Fruit fly (Drosophila melanogaster) whole organism, embryonic: Measurements from ENCODE around the gene CG31454.

Experiments
- ATbp ChIP-seq: fragments of 200-800 bp; sonication (Bioruptor generic); optimal IDR thresholded peaks from 2 replicates; lab custom pipeline; 2017; ENCODE audit warnings: missing biosample characterization, mild to moderate bottlenecking, missing genetic modification characterization, missing genetic modification reagents
- CG11456 ChIP-seq: fragments of 200-800 bp; sonication (Bioruptor generic); IDR thresholded peaks from 3 replicates; pipeline ENCODE4 v1.3.6; 2022; ENCODE audit warnings: missing biosample characterization, missing genetic modification characterization
- CG12219 ChIP-seq: fragments of 200-800 bp; sonication (Bioruptor generic); optimal IDR thresholded peaks from 3 replicates; lab custom pipeline; 2018; ENCODE audit warnings: missing biosample characterization, mild to moderate bottlenecking, missing genetic modification characterization
- CG14965 ChIP-seq: fragments of 200-800 bp; sonication (Bioruptor generic); optimal IDR thresholded peaks from 2 replicates; lab custom pipeline; 2016; ENCODE audit warnings: missing biosample characterization, missing genetic modification characterization, borderline replicate concordance
- CG15696 ChIP-seq: fragments of 200-800 bp; sonication (Bioruptor generic); optimal IDR thresholded peaks from 2 replicates; lab custom pipeline; 2019; ENCODE audit warnings: missing biosample characterization, mild to moderate bottlenecking, missing genetic modification characterization, moderate library complexity
- CG17385 ChIP-seq: fragments of 200-800 bp; sonication (Bioruptor generic); optimal IDR thresholded peaks from 3 replicates; lab custom pipeline; 2018; ENCODE audit warnings: missing biosample characterization, mild to moderate bottlenecking, missing genetic modification characterization
- CG18011 ChIP-seq: fragments of 200-800 bp; sonication (Bioruptor generic); optimal IDR thresholded peaks from 2 replicates; lab custom pipeline; 2017; ENCODE audit warnings: missing biosample characterization, missing genetic modification characterization, mild to moderate bottlenecking, moderate library complexity, missing genotype
- CG30020 ChIP-seq: fragments of 200-800 bp; optimal IDR thresholded peaks from 2 replicates; lab custom pipeline; 2019; ENCODE audit warnings: missing biosample characterization, mild to moderate bottlenecking, missing genetic modification characterization, moderate library complexity
- CG3847 ChIP-seq: fragments of 200-800 bp; sonication (Bioruptor generic); IDR thresholded peaks from 2 replicates; pipeline ENCODE4 v1.3.6; 2022; ENCODE audit warnings: missing biosample characterization, missing genetic modification characterization
- CG4404 ChIP-seq: fragments of 200-800 bp; sonication (Bioruptor generic); IDR thresholded peaks from 2 replicates; pipeline ENCODE4 v1.3.6; 2022; ENCODE audit warnings: missing biosample characterization, missing genetic modification characterization
- CG7357 ChIP-seq: fragments of 200-800 bp; sonication (Bioruptor generic); IDR thresholded peaks from 3 replicates; pipeline ENCODE4 v1.3.6; 2022; ENCODE audit warnings: missing biosample characterization, missing genetic modification characterization
- CG7745 ChIP-seq: fragments of 200-800 bp; sonication (Bioruptor generic); optimal IDR thresholded peaks from 2 replicates; lab custom pipeline; 2018; ENCODE audit warnings: missing biosample characterization, mild to moderate bottlenecking, missing genetic modification characterization, moderate library complexity
- CG7786 ChIP-seq: fragments of 200-800 bp; sonication (Bioruptor generic); optimal IDR thresholded peaks from 2 replicates; lab custom pipeline; 2016; ENCODE audit warnings: missing biosample characterization, missing genetic modification characterization
- CG8359 ChIP-seq: fragments of 200-800 bp; sonication (Bioruptor generic); optimal IDR thresholded peaks from 2 replicates; lab custom pipeline; 2017; ENCODE audit warnings: missing biosample characterization, mild to moderate bottlenecking, missing genetic modification characterization, borderline replicate concordance
- CG8924 ChIP-seq: fragments of 200-800 bp; optimal IDR thresholded peaks from 3 replicates; lab custom pipeline; 2019; ENCODE audit warnings: missing biosample characterization, mild to moderate bottlenecking, missing genetic modification characterization, moderate library complexity
- CG8944 ChIP-seq: fragments of 200-800 bp; sonication (Bioruptor generic); optimal IDR thresholded peaks from 3 replicates; lab custom pipeline; 2016; ENCODE audit warnings: missing biosample characterization, missing genetic modification characterization
- E2f2 ChIP-seq: fragments of 200-800 bp; sonication (Bioruptor generic); IDR thresholded peaks from 2 replicates; pipeline ENCODE4 v1.3.6; 2022; ENCODE audit warnings: missing biosample characterization, missing genetic modification characterization
- GATAe ChIP-seq: fragments of 200-800 bp; sonication (Bioruptor generic); conservative IDR thresholded peaks from 2 replicates; pipeline ENCODE4 v1.3.6; 2022; ENCODE audit warnings: missing biosample characterization, missing genetic modification characterization
- Gsc ChIP-seq: fragments of 200-800 bp; sonication (Bioruptor generic); IDR thresholded peaks from 2 replicates; pipeline ENCODE4 v1.3.6; 2022; ENCODE audit warnings: missing biosample characterization, missing genetic modification characterization
- H15 ChIP-seq: fragments of 200-800 bp; sonication (Bioruptor generic); IDR thresholded peaks from 3 replicates; pipeline ENCODE4 v1.3.6; 2022; ENCODE audit warnings: missing biosample characterization, missing genetic modification characterization
- HLH4C ChIP-seq: fragments of 200-800 bp; sonication (Bioruptor generic); IDR thresholded peaks from 3 replicates; pipeline ENCODE4 v1.3.6; 2022; ENCODE audit warnings: missing biosample characterization, missing genetic modification characterization; ENCODE audit not compliant: partially characterized antibody
- Hr51 ChIP-seq, 2 experiments: fragments of 200-800 bp; sonication (Bioruptor generic); optimal IDR thresholded peaks; 2 replicates in 1 of 2; 3 replicates in 1 of 2; lab custom pipeline; 2016 to 2018; ENCODE audit warnings: missing biosample characterization in 2 of 2, missing genetic modification characterization in 2 of 2, mild to moderate bottlenecking in 1 of 2, moderate library complexity in 1 of 2
- Lhr ChIP-seq: fragments of 200-800 bp; sonication (Bioruptor generic); optimal IDR thresholded peaks from 3 replicates; lab custom pipeline; 2017; ENCODE audit warnings: mild to moderate bottlenecking, missing biosample characterization, missing genetic modification reagents, missing genetic modification characterization
- MTF-1 ChIP-seq: fragments of 200-800 bp; sonication (Bioruptor generic); optimal IDR thresholded peaks from 2 replicates; lab custom pipeline; 2018; ENCODE audit warnings: missing biosample characterization, mild to moderate bottlenecking, missing genetic modification characterization, borderline replicate concordance
- Meics ChIP-seq: fragments of 200-800 bp; sonication (Bioruptor generic); optimal IDR thresholded peaks from 2 replicates; lab custom pipeline; 2017; ENCODE audit warnings: missing biosample characterization, mild to moderate bottlenecking, missing genetic modification characterization
- Nf-YA ChIP-seq: fragments of 200-800 bp; sonication (Bioruptor generic); IDR thresholded peaks from 2 replicates; pipeline ENCODE4 v1.3.6; 2022; ENCODE audit warnings: missing biosample characterization, missing genetic modification characterization
- Sox102F ChIP-seq: fragments of 200-800 bp; sonication (Bioruptor generic); optimal IDR thresholded peaks from 2 replicates; lab custom pipeline; 2018; ENCODE audit warnings: missing biosample characterization, mild to moderate bottlenecking, missing genetic modification characterization, moderate library complexity
- ap ChIP-seq: fragments of 200-800 bp; sonication (Bioruptor generic); IDR thresholded peaks from 2 replicates; pipeline ENCODE4 v1.3.6; 2022; ENCODE audit warnings: missing biosample characterization, missing genetic modification characterization
- bbx ChIP-seq: fragments of 200-800 bp; sonication (Bioruptor generic); IDR thresholded peaks from 2 replicates; pipeline ENCODE4 v1.3.6; 2022; ENCODE audit warnings: missing biosample characterization, missing genetic modification characterization; ENCODE audit not compliant: partially characterized antibody
- bcd ChIP-seq: fragments of 200-800 bp; sonication (Bioruptor generic); optimal IDR thresholded peaks from 2 replicates; lab custom pipeline; 2017; ENCODE audit warnings: missing biosample characterization, mild to moderate bottlenecking, missing genetic modification characterization
- da ChIP-seq: fragments of 200-800 bp; sonication (Bioruptor generic); optimal IDR thresholded peaks from 2 replicates; lab custom pipeline; 2016; ENCODE audit warnings: missing biosample characterization, missing genetic modification characterization
- dati ChIP-seq: fragments of 200-800 bp; sonication (Bioruptor generic); IDR thresholded peaks from 2 replicates; pipeline ENCODE4 v1.3.6; 2022; ENCODE audit warnings: missing biosample characterization, missing genetic modification characterization
- dmrt99B ChIP-seq: fragments of 200-800 bp; sonication (Bioruptor generic); optimal IDR thresholded peaks from 2 replicates; lab custom pipeline; 2018; ENCODE audit warnings: missing biosample characterization, mild to moderate bottlenecking, missing genetic modification characterization, moderate library complexity
- eve ChIP-seq, 2 experiments: fragments of >200 bp; optimal IDR thresholded peaks; 2 replicates each; lab custom pipeline; 2017; ENCODE audit warnings: missing biosample characterization in 2 of 2, missing genetic modification characterization in 2 of 2
- gce ChIP-seq: fragments of 200-800 bp; sonication (Bioruptor generic); IDR thresholded peaks from 3 replicates; pipeline ENCODE4 v1.3.6; 2022; ENCODE audit warnings: missing biosample characterization, missing genetic modification characterization
- gsb ChIP-seq: fragments of 200-800 bp; sonication (Bioruptor generic); IDR thresholded peaks from 2 replicates; pipeline ENCODE4 v1.3.6; 2022; ENCODE audit warnings: missing biosample characterization, missing genetic modification characterization
- gsb-n ChIP-seq: fragments of 200-800 bp; sonication (Bioruptor generic); optimal IDR thresholded peaks from 3 replicates; lab custom pipeline; 2018; ENCODE audit warnings: missing biosample characterization, mild to moderate bottlenecking, missing genetic modification characterization
- hb ChIP-seq: fragments of 200-800 bp; sonication (Bioruptor generic); IDR thresholded peaks from 3 replicates; pipeline ENCODE4 v1.3.6; 2022; ENCODE audit warnings: missing biosample characterization, missing genetic modification characterization; ENCODE audit not compliant: partially characterized antibody
- ind ChIP-seq: fragments of 200-800 bp; sonication (Bioruptor generic); optimal IDR thresholded peaks from 3 replicates; lab custom pipeline; 2016; ENCODE audit warnings: missing biosample characterization, missing genetic modification characterization
- insv ChIP-seq, 2 experiments: fragments of 200-800 bp; sonication (Bioruptor generic); optimal IDR thresholded peaks; 3 replicates each; lab custom pipeline; 2016 to 2018; ENCODE audit warnings: missing biosample characterization in 2 of 2, missing genetic modification characterization in 2 of 2
- lab ChIP-seq: fragments of 200-800 bp; sonication (Bioruptor generic); optimal IDR thresholded peaks from 3 replicates; lab custom pipeline; 2017; ENCODE audit warnings: missing biosample characterization, missing genetic modification characterization, mild to moderate bottlenecking, moderate library complexity, missing genetic modification reagents
- lilli ChIP-seq: fragments of 200-800 bp; sonication (Bioruptor generic); optimal IDR thresholded peaks from 3 replicates; lab custom pipeline; 2016; ENCODE audit warnings: missing biosample characterization, missing genetic modification characterization
- lmd ChIP-seq: fragments of 200-800 bp; sonication (Bioruptor generic); IDR thresholded peaks from 2 replicates; pipeline ENCODE4 v1.3.6; 2022; ENCODE audit warnings: missing biosample characterization, missing genetic modification characterization
- sens ChIP-seq: fragments of 200-800 bp; sonication (Bioruptor generic); peaks from one replicate; lab custom pipeline; 2016; ENCODE audit warnings: missing biosample characterization, missing genetic modification characterization
- sim ChIP-seq: fragments of 200-800 bp; sonication (Bioruptor generic); IDR thresholded peaks from 2 replicates; pipeline ENCODE4 v1.3.6; 2022; ENCODE audit warnings: missing biosample characterization, missing genetic modification characterization
- sisA ChIP-seq: fragments of 200-800 bp; sonication (Bioruptor generic); IDR thresholded peaks from 2 replicates; pipeline ENCODE4 v1.3.6; 2022; ENCODE audit warnings: missing biosample characterization, missing genetic modification characterization
- slbo ChIP-seq: fragments of 200-800 bp; sonication (Bioruptor generic); IDR thresholded peaks from 2 replicates; pipeline ENCODE4 v1.3.6; 2022; ENCODE audit warnings: missing biosample characterization, missing genetic modification characterization
- so ChIP-seq: fragments of 200-800 bp; sonication (Bioruptor generic); IDR thresholded peaks from 3 replicates; pipeline ENCODE4 v1.3.6; 2022; ENCODE audit warnings: missing biosample characterization, missing genetic modification characterization
- ttk ChIP-seq: fragments of 200-800 bp; sonication (Bioruptor generic); IDR thresholded peaks from 2 replicates; pipeline ENCODE4 v2.1.2; 2022; ENCODE audit warnings: missing biosample characterization, missing genetic modification characterization
- zfh1 ChIP-seq: fragments of 200-800 bp; sonication (Bioruptor generic); IDR thresholded peaks from 3 replicates; pipeline ENCODE4 v1.3.6; 2022; ENCODE audit warnings: missing biosample characterization, missing genetic modification characterization

The CG31454 gene

dm6 chr3R:8524277-8524676, 2.8 kb downstream of the CG31454 start (continued):
- peak; percentile 62 for TF ChIP-seq lilli
- no peak for TF ChIP-seq gsb-n
- TF ChIP-seq CG18011 (GFP tag; lab: Kevin White, UChicago), result no peak
- TF ChIP-seq Nf-YA (GFP tag; lab: Robert Waterston, UW), result 0 out of 2 replicates have a peak, but pooled peaks have one; percentile 7
- peak; percentile 56; the same call in 1 of the 2 replicates for TF ChIP-seq lmd (GFP tag; lab: Robert Waterston, UW)
- peak; percentile 48; the same call in 1 of the 3 replicates for TF ChIP-seq CG11456 (GFP tag; lab: Robert Waterston, UW)
- TF ChIP-seq so (GFP tag; lab: Robert Waterston, UW), result 0 out of 3 replicates have a peak, but pooled peaks have one; percentile 26
- 0 out of 2 replicates have a peak, but pooled peaks have one; percentile 41 for TF ChIP-seq ap
- TF ChIP-seq lab (GFP tag; lab: Kevin White, UChicago), result peak; percentile 62
- no peak for TF ChIP-seq Gsc (GFP tag; lab: Robert Waterston, UW)
- TF ChIP-seq CG7745 (tag; lab: Kevin White, UChicago), result no peak
- TF ChIP-seq CG4404 (GFP tag; lab: Robert Waterston, UW), result no peak
- peak; percentile 37 for TF ChIP-seq CG7786 (GFP tag; lab: Kevin White, UChicago)
- no peak for TF ChIP-seq bcd (GFP tag; lab: Kevin White, UChicago)
- 0 out of 3 replicates have a peak, but pooled peaks have one; percentile 20 for TF ChIP-seq CG7357 (GFP tag; lab: Robert Waterston, UW)
- no peak for TF ChIP-seq CG8924 (tag; lab: Kevin White, UChicago)
- no peak for TF ChIP-seq hb (GFP tag; lab: Robert Waterston, UW)
- peak; percentile 10 for TF ChIP-seq ATbp (GFP tag; lab: Kevin White, UChicago)
- TF ChIP-seq sim (GFP tag; lab: Robert Waterston, UW), result no peak
- no peak for TF ChIP-seq Lhr (GFP tag; lab: Kevin White, UChicago)
- no peak for TF ChIP-seq eve (GFP tag; optimal IDR thresholded peaks at IDR 0.05; lab: Kevin White, UChicago)
- no peak for TF ChIP-seq bbx (GFP tag; lab: Robert Waterston, UW)
- TF ChIP-seq ttk (GFP tag; lab: Robert Waterston, UW), result peak; percentile 23; the same call in 1 of the 2 replicates
- peak; percentile 30 for TF ChIP-seq dmrt99B (tag; lab: Kevin White, UChicago)
- peak; percentile 76 for TF ChIP-seq slbo (GFP tag; lab: Robert Waterston, UW)
- TF ChIP-seq gce, result no peak
- no peak for TF ChIP-seq CG12219 (GFP tag; lab: Kevin White, UChicago)
- no peak for TF ChIP-seq Hr51 (GFP tag; optimal IDR thresholded peaks at IDR 0.05; lab: Kevin White, UChicago)
- TF ChIP-seq H15 (GFP tag; lab: Robert Waterston, UW), result no peak
- TF ChIP-seq GATAe (GFP tag; lab: Robert Waterston, UW), result no peak
- TF ChIP-seq dati (GFP tag; lab: Robert Waterston, UW), result no peak
- no peak for TF ChIP-seq insv (GFP tag; optimal IDR thresholded peaks at IDR 0.05; lab: Kevin White, UChicago)
- TF ChIP-seq CG8359 (GFP tag; lab: Kevin White, UChicago), result no peak
- TF ChIP-seq da (GFP tag; lab: Kevin White, UChicago), result no peak
- no peak for TF ChIP-seq CG14965 (GFP tag; lab: Kevin White, UChicago)
- peak; percentile 47 for TF ChIP-seq ind (GFP tag; lab: Kevin White, UChicago)
- TF ChIP-seq CG30020 (tag; lab: Kevin White, UChicago), result no peak
- 0 out of 3 replicates have a peak, but pooled peaks have one; percentile 39 for TF ChIP-seq zfh1 (GFP tag; lab: Robert Waterston, UW)
- TF ChIP-seq sisA (GFP tag; lab: Robert Waterston, UW), result peak; percentile 47; the same call in 1 of the 2 replicates
- peak; percentile 39 for TF ChIP-seq Meics (GFP tag; lab: Kevin White, UChicago)
- TF ChIP-seq HLH4C, result no peak
- peak; percentile 21 for TF ChIP-seq CG8944 (GFP tag; lab: Kevin White, UChicago)
- no peak for TF ChIP-seq MTF-1 (GFP tag; lab: Kevin White, UChicago)
- peak; percentile 50 for TF ChIP-seq gsb (GFP tag; lab: Robert Waterston, UW)
- TF ChIP-seq CG17385 (GFP tag; lab: Kevin White, UChicago), result peak; percentile 25
- 0 out of 2 replicates have a peak, but pooled peaks have one; percentile 9 for TF ChIP-seq E2f2 (GFP tag; lab: Robert Waterston, UW)
- peak; percentile 20; the same call in 1 of the 2 replicates for TF ChIP-seq CG3847 (GFP tag; lab: Robert Waterston, UW)
- TF ChIP-seq sens (GFP tag; lab: Kevin White, UChicago), result peak; percentile 68
- no peak for TF ChIP-seq CG15696 (tag; lab: Kevin White, UChicago)
- peak; percentile 27 for TF ChIP-seq Sox102F (GFP tag; lab: Kevin White, UChicago)
